Worm (Caenorhabditis elegans) whole organism, early embryonic: ENCODE results near the gene sid-5.

Source experiments
- ama-1 ChIP-seq: fragments of 150-350 bp; optimal IDR thresholded peaks from 2 replicates; lab custom pipeline; 2014
- flt-1 ChIP-seq: fragments of 200-800 bp; sonication (Bioruptor generic); IDR thresholded peaks from 2 replicates; pipeline ENCODE4 v1.3.6; 2022; ENCODE audit warnings: missing genetic modification characterization, missing compliant biosample characterization
- pes-1 ChIP-seq: fragments of 200-800 bp; sonication (Bioruptor generic); IDR thresholded peaks from 2 replicates; pipeline ENCODE4 v1.3.6; 2022; ENCODE audit warnings: missing genetic modification reagents, missing genetic modification characterization, missing compliant biosample characterization
- scrt-1 ChIP-seq: fragments of 200-800 bp; sonication (Bioruptor generic); IDR thresholded peaks from 2 replicates; pipeline ENCODE4 v1.3.6; 2022; ENCODE audit warnings: missing genetic modification characterization, missing compliant biosample characterization

DNA sequence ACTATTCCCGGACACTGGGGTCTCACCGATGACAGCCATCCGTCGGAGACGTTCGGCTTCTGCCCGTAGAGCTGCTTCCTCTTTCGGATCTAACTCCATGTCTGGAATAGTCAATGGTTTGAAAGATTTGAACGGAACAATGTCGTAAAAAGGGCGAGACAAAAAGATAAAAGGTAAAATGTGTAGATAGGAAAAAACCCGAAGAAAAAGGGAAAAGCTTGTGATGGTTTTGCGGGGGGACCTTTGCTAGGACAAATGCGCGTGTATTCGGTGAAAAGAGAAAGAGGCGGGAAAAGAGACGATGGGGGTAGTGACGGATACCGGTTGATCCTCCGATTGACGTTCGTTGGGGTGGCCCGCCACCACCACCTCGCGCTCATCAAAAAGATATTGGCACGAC lies 27.1 kb upstream of the sid-5 start, which contains the start of gene col-173:
- TF ChIP-seq scrt-1 (GFP tag; lab: Robert Waterston, UW), result no peak
- TF ChIP-seq flt-1 (GFP tag; lab: Robert Waterston, UW), result no peak
- no peak for TF ChIP-seq pes-1
- no peak for TF ChIP-seq ama-1
